Fruit fly (Drosophila melanogaster) whole organism, adult: ENCODE results near the gene Tfb5.

Experiments used
- CG11617 ChIP-seq: fragments of 200-800 bp; sonication (Bioruptor generic); optimal IDR thresholded peaks from 2 replicates; lab custom pipeline; 2017; ENCODE audit warnings: mild to moderate bottlenecking, missing biosample characterization, missing genetic modification reagents, missing genetic modification characterization
- CG12768 ChIP-seq: fragments of 200-800 bp; sonication (Bioruptor generic); optimal IDR thresholded peaks from 2 replicates; lab custom pipeline; 2017; ENCODE audit warnings: missing biosample characterization, missing genetic modification characterization, mild to moderate bottlenecking, moderate library complexity, missing genetic modification reagents
- CG5204 ChIP-seq: fragments of 200-800 bp; sonication (Bioruptor generic); optimal IDR thresholded peaks from 2 replicates; lab custom pipeline; 2016; ENCODE audit warnings: missing biosample characterization, missing genetic modification characterization
- Crg-1 ChIP-seq: fragments of 200-800 bp; sonication (Bioruptor generic); optimal IDR thresholded peaks from 2 replicates; lab custom pipeline; 2016; ENCODE audit warnings: missing biosample characterization, missing genetic modification characterization
- Hr96 ChIP-seq: fragments of 200-800 bp; sonication (Bioruptor generic); optimal IDR thresholded peaks from 2 replicates; lab custom pipeline; 2016; ENCODE audit warnings: missing biosample characterization, missing genetic modification characterization
- cnc ChIP-seq, 2 experiments: fragments of >200 bp; optimal IDR thresholded peaks; 2 replicates each; lab custom pipeline; 2017
- kay ChIP-seq: fragments of 200-800 bp; sonication (Bioruptor generic); peaks from one replicate; lab custom pipeline; 2016; ENCODE audit warnings: missing biosample characterization, missing genetic modification characterization, borderline replicate concordance
- pad ChIP-seq: fragments of 200-800 bp; sonication (Bioruptor generic); optimal IDR thresholded peaks from 3 replicates; lab custom pipeline; 2017; ENCODE audit warnings: missing biosample characterization, missing genetic modification characterization, mild to moderate bottlenecking, moderate library complexity, missing genetic modification reagents

- TF ChIP-seq Hr96 (GFP tag; lab: Kevin White, UChicago) (no peak), pad (GFP tag; lab: Kevin White, UChicago) (peak; percentile 18), CG5204 (GFP tag; lab: Kevin White, UChicago) (peak; percentile 15), Crg-1 (GFP tag; lab: Kevin White, UChicago) (peak; percentile 34), cnc (optimal IDR thresholded peaks at IDR 0.05; lab: Kevin White, UChicago) (no peak), kay (GFP tag; lab: Kevin White, UChicago) (peak; percentile 66), CG11617 (GFP tag; lab: Kevin White, UChicago) (peak; percentile 57), CG12768 (peak; percentile 10)
Observed at dm6 chr2L:5044892-5045619, 34.4 kb upstream of the Tfb5 start.
